Fruit fly (Drosophila melanogaster): ENCODE results near the gene CG15169.
A peak's percentile ranks its signal among the peaks of the same experiment; 100 is the strongest.

Gene CG15169

DNA sequence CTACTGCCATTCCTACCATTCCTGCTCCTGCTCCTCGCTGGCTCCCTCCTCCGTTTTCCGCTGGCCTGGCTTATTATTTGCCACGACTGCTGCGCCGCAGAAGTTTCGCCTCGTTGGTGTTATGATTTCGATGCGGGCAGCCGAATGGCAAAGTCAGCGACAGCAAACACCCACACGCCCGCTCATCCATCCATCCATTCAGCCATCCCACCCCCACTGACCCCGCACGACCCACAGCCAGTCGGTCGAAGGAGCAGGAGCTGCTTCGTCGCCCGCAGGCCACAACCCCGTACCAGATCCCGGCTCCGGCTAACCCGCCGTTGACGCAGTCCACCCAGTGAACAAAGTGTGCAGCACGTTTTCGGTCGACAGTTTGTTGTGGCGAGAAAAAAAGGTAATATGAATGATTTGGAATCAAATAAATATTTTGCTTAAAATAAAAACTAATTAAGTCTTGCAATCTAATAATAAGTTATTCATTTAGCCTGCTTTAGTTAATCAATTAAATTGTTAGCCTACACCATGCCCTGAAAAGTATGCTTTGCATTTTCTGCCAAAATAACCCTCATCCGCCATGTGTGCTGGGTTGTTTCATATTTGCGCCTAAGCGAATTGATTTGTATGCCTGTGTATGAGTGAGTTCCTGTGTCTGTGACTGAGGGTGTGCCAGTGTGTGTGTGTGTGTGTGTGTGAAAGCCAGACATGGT lies 35.8 kb downstream of the CG15169 start (continued):
- TF ChIP-seq CG10366 (GFP tag; IDR thresholded peaks at IDR 0.05) (peak; percentile 20; the same call in 1 of the 2 replicates), salm (tag; optimal IDR thresholded peaks at IDR 0.05) (peak; percentile 11), CG14441 (GFP tag; IDR thresholded peaks at IDR 0.05) (0 out of 2 replicates have a peak, but pooled peaks have one; percentile 18), D19A (tag; optimal IDR thresholded peaks at IDR 0.05) (peak; percentile 41), CG14667 (GFP tag; IDR thresholded peaks at IDR 0.05) (no peak), cas (GFP tag; IDR thresholded peaks at IDR 0.05) (no peak), Mad (GFP tag; optimal IDR thresholded peaks at IDR 0.05) (no peak), nom (GFP tag; optimal IDR thresholded peaks at IDR 0.05) (peak; percentile 38), Myb (GFP tag; optimal IDR thresholded peaks at IDR 0.05) (no peak), ash1 (GFP tag; optimal IDR thresholded peaks at IDR 0.05) (peak; percentile 2), gem (tag; optimal IDR thresholded peaks at IDR 0.05) (peak; percentile 72), ci (GFP tag; IDR thresholded peaks at IDR 0.05) (no peak), CoRest (tag; optimal IDR thresholded peaks at IDR 0.05) (peak; percentile 70), hkb (optimal IDR thresholded peaks at IDR 0.05) (no peak), hkb (GFP tag; IDR thresholded peaks at IDR 0.05) (peak; percentile 49; the same call in 1 of the 2 replicates), CG12659 (GFP tag; optimal IDR thresholded peaks at IDR 0.05) (peak; percentile 44), CG3838 (GFP tag; optimal IDR thresholded peaks at IDR 0.05) (no peak), CG3847 (GFP tag; IDR thresholded peaks at IDR 0.05) (peak; percentile 27), lab (GFP tag; optimal IDR thresholded peaks at IDR 0.05) (peak; percentile 88), bab2 (GFP tag; optimal IDR thresholded peaks at IDR 0.05) (peak; percentile 27), stc (GFP tag; IDR thresholded peaks at IDR 0.05) (peak; percentile 22; the same call in 1 of the 2 replicates), Fer2 (tag; optimal IDR thresholded peaks at IDR 0.05) (peak; percentile 33), CG10979 (tag; optimal IDR thresholded peaks at IDR 0.05) (peak; percentile 47), CG30020 (tag; optimal IDR thresholded peaks at IDR 0.05) (no peak), dm (GFP tag; optimal IDR thresholded peaks at IDR 0.05) (no peak)

DNA sequence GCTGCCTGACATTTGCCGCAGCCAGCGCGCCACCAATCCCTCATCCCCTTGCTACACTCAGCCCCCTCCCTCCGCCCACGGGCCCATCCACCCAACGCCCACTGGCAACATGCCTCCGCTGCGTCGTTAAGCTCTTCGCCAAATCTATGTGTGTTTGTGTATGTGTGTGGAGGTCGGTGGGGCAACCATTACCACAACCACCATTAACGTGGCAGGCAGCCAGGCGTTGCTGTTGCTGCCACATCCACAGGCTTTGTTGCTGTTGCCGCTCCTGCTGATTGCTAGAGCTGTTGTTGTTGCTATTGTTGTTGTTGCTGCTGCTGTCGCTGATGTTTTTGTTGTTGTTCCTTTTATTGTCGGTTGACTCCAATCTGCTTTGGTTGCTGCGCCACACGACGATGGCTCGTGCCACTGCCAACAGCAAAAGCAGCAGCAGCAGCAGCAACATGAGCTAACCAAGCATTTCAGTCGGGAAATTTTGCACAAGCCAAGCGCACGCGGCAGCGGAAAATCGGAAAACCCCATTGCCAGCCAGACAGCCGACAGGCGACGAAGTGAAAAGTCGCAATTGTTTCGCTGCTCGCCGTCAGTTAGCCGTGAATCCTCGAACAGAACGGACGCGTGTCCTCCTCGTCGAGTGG lies 36.5 kb downstream of the CG15169 start, which contains the start of gene Sidpn:
Gene Sidpn (plus strand): TSS at position 465 of the 641 bp plus-strand sequence.
- no peak for TF ChIP-seq CG15696 (tag; optimal IDR thresholded peaks at IDR 0.05)
- TF ChIP-seq Fer1 (GFP tag; optimal IDR thresholded peaks at IDR 0.05), result no peak
- TF ChIP-seq CG8765 (GFP tag; IDR thresholded peaks at IDR 0.05), result no peak
- no peak for TF ChIP-seq pfk (GFP tag; optimal IDR thresholded peaks at IDR 0.05)
- peak; percentile 48; the same call in 1 of the 2 replicates for TF ChIP-seq CG4360 (GFP tag; IDR thresholded peaks at IDR 0.05)
- TF ChIP-seq CG3163 (GFP tag; optimal IDR thresholded peaks at IDR 0.05), result no peak
- TF ChIP-seq CG17385 (GFP tag; optimal IDR thresholded peaks at IDR 0.05), result no peak
- no peak for TF ChIP-seq Dll (GFP tag; IDR thresholded peaks at IDR 0.05; ENCODE audit: partially characterized antibody)
- TF ChIP-seq Nf-YA (GFP tag; IDR thresholded peaks at IDR 0.05), result no peak
- TF ChIP-seq Hmx (GFP tag; optimal IDR thresholded peaks at IDR 0.05), result no peak
- TF ChIP-seq CG14050 (GFP tag; IDR thresholded peaks at IDR 0.05), result no peak
- TF ChIP-seq Spps (tag; optimal IDR thresholded peaks at IDR 0.05), result no peak
- TF ChIP-seq cwo (GFP tag; optimal IDR thresholded peaks at IDR 0.05), result no peak
- TF ChIP-seq ato (GFP tag; IDR thresholded peaks at IDR 0.05; ENCODE audit: partially characterized antibody), result no peak
- no peak for TF ChIP-seq Dbx (GFP tag; IDR thresholded peaks at IDR 0.05)
- TF ChIP-seq en (GFP tag; optimal IDR thresholded peaks at IDR 0.05), result no peak
- TF ChIP-seq sima (GFP tag; optimal IDR thresholded peaks at IDR 0.05), result no peak
- TF ChIP-seq Usf (GFP tag; optimal IDR thresholded peaks at IDR 0.05), result no peak
- TF ChIP-seq tin (GFP tag; optimal IDR thresholded peaks at IDR 0.05), result no peak
- no peak for TF ChIP-seq CG11696 (GFP tag; IDR thresholded peaks at IDR 0.05)
- TF ChIP-seq Doc2 (GFP tag; IDR thresholded peaks at IDR 0.05), result no peak
- peak; percentile 64 for TF ChIP-seq CG10543 (GFP tag; optimal IDR thresholded peaks at IDR 0.05)
- no peak for TF ChIP-seq CG10431 (GFP tag; optimal IDR thresholded peaks at IDR 0.05)
- 0 out of 4 replicates have a peak, but pooled peaks have one; percentile 56 for TF ChIP-seq chinmo (GFP tag; IDR thresholded peaks at IDR 0.05; ENCODE audit: partially characterized antibody)
- no peak for TF ChIP-seq H2.0 (GFP tag; IDR thresholded peaks at IDR 0.05)

All from whole organism, embryonic.